Worm (Caenorhabditis elegans): ENCODE measurements around the gene oac-1.

- no peak for TF ChIP-seq ttx-3 (tag; optimal IDR thresholded peaks at IDR 0.05)
- TF ChIP-seq lim-6 (tag; optimal IDR thresholded peaks at IDR 0.05) = no peak
- no peak for TF ChIP-seq sox-4 (tag; optimal IDR thresholded peaks at IDR 0.05)
- TF ChIP-seq pat-9 (tag; optimal IDR thresholded peaks at IDR 0.05) = no peak
- TF ChIP-seq ceh-34 (tag; optimal IDR thresholded peaks at IDR 0.05) = no peak
- no peak for TF ChIP-seq fkh-10 (GFP tag; optimal IDR thresholded peaks at IDR 0.05)
- no peak for TF ChIP-seq nfya-1 (tag; optimal IDR thresholded peaks at IDR 0.05)
- no peak for TF ChIP-seq pha-4 (tag; optimal IDR thresholded peaks at IDR 0.05)
These were observed 14.3 kb upstream of the oac-1 start for ce11 chrV:19570102-19570501.

All from whole organism, late embryonic.